Worm (Caenorhabditis elegans): Measurements from ENCODE around the gene sir-2.2.

- TF ChIP-seq ama-1 (optimal IDR thresholded peaks at IDR 0.05) = no peak
- no peak for TF ChIP-seq pes-1 (GFP tag; IDR thresholded peaks at IDR 0.05)
- TF ChIP-seq hmbx-1 (tag; optimal IDR thresholded peaks at IDR 0.05) = no peak
- TF ChIP-seq hmg-4 (GFP tag; optimal IDR thresholded peaks at IDR 0.05) = no peak
- TF ChIP-seq ets-7 (tag; optimal IDR thresholded peaks at IDR 0.05) = no peak
- TF ChIP-seq ceh-13 (GFP tag; optimal IDR thresholded peaks at IDR 0.05) = no peak
- no peak for TF ChIP-seq B0310.2 (tag; optimal IDR thresholded peaks at IDR 0.05)
- TF ChIP-seq tbx-37 (GFP tag; conservative IDR thresholded peaks at IDR 0.05) = no peak
Observed at ce11 chrX:13291506-13291905, 36.4 kb upstream of the sir-2.2 start, which contains the start of gene srd-38.

Data from whole organism, early embryonic.